Fruit fly (Drosophila melanogaster) whole organism, wandering third instar larva: ENCODE data around the gene CCT6.
A peak's percentile ranks its signal among the peaks of the same experiment; 100 is the strongest.

ENCODE experiments used
- Abd-B ChIP-seq: fragments of >200 bp; optimal IDR thresholded peaks from 2 replicates; lab custom pipeline; 2017; ENCODE audit warnings: missing biosample characterization, missing genetic modification characterization
- CG32264 ChIP-seq: fragments of 200-800 bp; sonication (Bioruptor generic); optimal IDR thresholded peaks from 2 replicates; lab custom pipeline; 2016; ENCODE audit warnings: missing biosample characterization, missing genetic modification characterization
- CG9705 ChIP-seq: fragments of 200-800 bp; sonication (Bioruptor generic); optimal IDR thresholded peaks from 2 replicates; lab custom pipeline; 2018; ENCODE audit warnings: missing biosample characterization, mild to moderate bottlenecking, missing genetic modification characterization
- CrebA ChIP-seq: fragments of 200-800 bp; sonication (Bioruptor generic); optimal IDR thresholded peaks from 2 replicates; lab custom pipeline; 2016; ENCODE audit warnings: missing biosample characterization, mild to moderate bottlenecking, missing genetic modification characterization, borderline replicate concordance
- Dfd ChIP-seq: fragments of >200 bp; optimal IDR thresholded peaks from 2 replicates; lab custom pipeline; 2017; ENCODE audit warnings: missing biosample characterization, missing genetic modification characterization
- Dif ChIP-seq: fragments of 200-275, 200-300 bp; sonication (Bioruptor generic); optimal IDR thresholded peaks from 2 replicates; lab custom pipeline; 2018; ENCODE audit warnings: missing biosample characterization, missing genetic modification characterization; ENCODE audit not compliant: partially characterized antibody
- GATAd ChIP-seq: sonication (Bioruptor generic); optimal IDR thresholded peaks from 2 replicates; lab custom pipeline; 2016; ENCODE audit warnings: missing biosample characterization, missing genetic modification characterization
- HLH106 ChIP-seq: fragments of 200-800 bp; optimal IDR thresholded peaks from 3 replicates; lab custom pipeline; 2019; ENCODE audit warnings: missing biosample characterization, mild to moderate bottlenecking, missing genetic modification characterization, moderate library complexity
- Hnf4 ChIP-seq: fragments of 200-800 bp; sonication (Bioruptor generic); optimal IDR thresholded peaks from 2 replicates; lab custom pipeline; 2016; ENCODE audit warnings: missing biosample characterization, mild to moderate bottlenecking, missing genetic modification characterization
- Hr78 ChIP-seq: fragments of >200 bp; optimal IDR thresholded peaks from 2 replicates; lab custom pipeline; 2017; ENCODE audit warnings: missing biosample characterization, missing genetic modification characterization
- Hr83 ChIP-seq: fragments of 200-300 bp; sonication (Bioruptor generic); optimal IDR thresholded peaks from 2 replicates; lab custom pipeline; 2016; ENCODE audit warnings: missing biosample characterization, mild to moderate bottlenecking, missing genetic modification characterization, moderate library complexity; ENCODE audit not compliant: poor library complexity, severe bottlenecking
- Jra ChIP-seq: sonication (Bioruptor generic); optimal IDR thresholded peaks from 2 replicates; lab custom pipeline; 2016; ENCODE audit warnings: missing biosample characterization, missing genetic modification characterization
- Mio ChIP-seq: sonication (Bioruptor generic); optimal IDR thresholded peaks from 2 replicates; lab custom pipeline; 2016; ENCODE audit warnings: missing biosample characterization, missing genetic modification characterization
- Myc ChIP-seq: fragments of >200 bp; optimal IDR thresholded peaks from 2 replicates; lab custom pipeline; 2017
- N ChIP-seq: fragments of >200 bp; optimal IDR thresholded peaks from 2 replicates; lab custom pipeline; 2018; ENCODE audit warnings: missing biosample characterization, missing external identifiers, missing genetic modification characterization
- OdsH ChIP-seq: fragments of 200-800 bp; sonication (Bioruptor generic); optimal IDR thresholded peaks from 2 replicates; lab custom pipeline; 2016; ENCODE audit warnings: missing biosample characterization, mild to moderate bottlenecking, missing genetic modification characterization
- Rel ChIP-seq, 2 experiments: fragments of 200-800 bp; sonication (Bioruptor generic) in 1 of 2; optimal IDR thresholded peaks; 2 replicates in 1 of 2; 3 replicates in 1 of 2; lab custom pipeline; 2016 to 2019; ENCODE audit warnings: mild to moderate bottlenecking in 2 of 2, missing biosample characterization in 2 of 2, missing genetic modification characterization in 2 of 2, moderate library complexity in 1 of 2
- Sp1 ChIP-seq: fragments of 200-800 bp; sonication (Bioruptor generic); optimal IDR thresholded peaks from 3 replicates; lab custom pipeline; 2019; ENCODE audit warnings: missing biosample characterization, mild to moderate bottlenecking, missing genetic modification characterization, moderate library complexity
- Vsx2 ChIP-seq: fragments of 200-300, 225-300 bp; sonication (Bioruptor generic); optimal IDR thresholded peaks from 2 replicates; lab custom pipeline; 2018; ENCODE audit warnings: missing biosample characterization, missing genetic modification characterization; ENCODE audit not compliant: partially characterized antibody
- br ChIP-seq: fragments of 200-800 bp; sonication (Bioruptor generic); optimal IDR thresholded peaks from 2 replicates; lab custom pipeline; 2016; ENCODE audit warnings: missing biosample characterization, missing genetic modification characterization
- brk ChIP-seq: fragments of 200-800 bp; sonication (Bioruptor generic); optimal IDR thresholded peaks from 2 replicates; lab custom pipeline; 2016; ENCODE audit warnings: missing biosample characterization, mild to moderate bottlenecking, missing genetic modification characterization
- dl ChIP-seq, 2 experiments: fragments of 175-275, 200-275 bp in 1 of 2; fragments of 200-275 bp in 1 of 2; sonication (Bioruptor generic); optimal IDR thresholded peaks; lab custom pipeline; 2018; ENCODE audit warnings: mild to moderate bottlenecking in 2 of 2, missing biosample characterization in 2 of 2, missing genetic modification characterization in 2 of 2, moderate library complexity in 2 of 2; ENCODE audit not compliant: partially characterized antibody in 2 of 2, insufficient read depth in 1 of 2
- dmrt93B ChIP-seq: fragments of 200-800 bp; sonication (Bioruptor generic); optimal IDR thresholded peaks from 2 replicates; lab custom pipeline; 2018; ENCODE audit warnings: missing biosample characterization, mild to moderate bottlenecking, missing genetic modification characterization
- dsf ChIP-seq: sonication (Bioruptor generic); optimal IDR thresholded peaks from 2 replicates; lab custom pipeline; 2016; ENCODE audit warnings: missing biosample characterization, missing genetic modification characterization, borderline replicate concordance
- ey ChIP-seq: fragments of 200-800 bp; sonication (Bioruptor generic); optimal IDR thresholded peaks from 2 replicates; lab custom pipeline; 2016; ENCODE audit warnings: missing biosample characterization, missing genetic modification characterization
- foxo ChIP-seq, 2 experiments: fragments of 200-800 bp; sonication (Bioruptor generic); optimal IDR thresholded peaks; 2 replicates in 1 of 2; 3 replicates in 1 of 2; lab custom pipeline; 2016 to 2017; ENCODE audit warnings: missing biosample characterization in 2 of 2, missing genetic modification characterization in 2 of 2
- fru ChIP-seq: fragments of 200-800 bp; sonication (Bioruptor generic); optimal IDR thresholded peaks from 3 replicates; lab custom pipeline; 2016; ENCODE audit warnings: missing biosample characterization, mild to moderate bottlenecking, missing genetic modification characterization
- h ChIP-seq: fragments of 200-800 bp; sonication (Bioruptor generic); optimal IDR thresholded peaks from 3 replicates; lab custom pipeline; 2016; ENCODE audit warnings: missing biosample characterization, mild to moderate bottlenecking, missing genetic modification characterization
- jim ChIP-seq: fragments of 175-275, 200-325 bp; sonication (Bioruptor generic); optimal IDR thresholded peaks from 2 replicates; lab custom pipeline; 2016; ENCODE audit warnings: missing biosample characterization, mild to moderate bottlenecking, missing genetic modification characterization
- lola ChIP-seq: fragments of >200 bp; optimal IDR thresholded peaks from 2 replicates; lab custom pipeline; 2017; ENCODE audit warnings: missing biosample characterization, missing genetic modification characterization
- pan ChIP-seq: fragments of >200 bp; optimal IDR thresholded peaks from 2 replicates; lab custom pipeline; 2017
- psq ChIP-seq: fragments of 200-800 bp; sonication (Bioruptor generic); optimal IDR thresholded peaks from 3 replicates; lab custom pipeline; 2017; ENCODE audit warnings: missing biosample characterization, mild to moderate bottlenecking, missing genetic modification characterization, moderate library complexity
- rgr ChIP-seq: fragments of 200-800 bp; sonication (Bioruptor generic); optimal IDR thresholded peaks from 3 replicates; lab custom pipeline; 2016; ENCODE audit warnings: missing biosample characterization, mild to moderate bottlenecking, missing genetic modification characterization
- sage ChIP-seq: fragments of 200-800 bp; sonication (Bioruptor generic); optimal IDR thresholded peaks from 2 replicates; lab custom pipeline; 2016; ENCODE audit warnings: missing biosample characterization, mild to moderate bottlenecking, missing genetic modification characterization
- sv ChIP-seq: fragments of 200-800 bp; sonication (Bioruptor generic); optimal IDR thresholded peaks from 3 replicates; lab custom pipeline; 2016; ENCODE audit warnings: missing biosample characterization, missing genetic modification characterization
- tai ChIP-seq: sonication (Bioruptor generic); optimal IDR thresholded peaks from 2 replicates; lab custom pipeline; 2016; ENCODE audit warnings: missing biosample characterization, missing genetic modification characterization
- usp ChIP-seq: fragments of >200 bp; optimal IDR thresholded peaks from 2 replicates; lab custom pipeline; 2017; ENCODE audit warnings: missing biosample characterization, missing genetic modification characterization
- woc ChIP-seq: sonication (Bioruptor generic); optimal IDR thresholded peaks from 2 replicates; lab custom pipeline; 2016; ENCODE audit warnings: missing biosample characterization, mild to moderate bottlenecking, missing genetic modification characterization

The CCT6 gene

DNA sequence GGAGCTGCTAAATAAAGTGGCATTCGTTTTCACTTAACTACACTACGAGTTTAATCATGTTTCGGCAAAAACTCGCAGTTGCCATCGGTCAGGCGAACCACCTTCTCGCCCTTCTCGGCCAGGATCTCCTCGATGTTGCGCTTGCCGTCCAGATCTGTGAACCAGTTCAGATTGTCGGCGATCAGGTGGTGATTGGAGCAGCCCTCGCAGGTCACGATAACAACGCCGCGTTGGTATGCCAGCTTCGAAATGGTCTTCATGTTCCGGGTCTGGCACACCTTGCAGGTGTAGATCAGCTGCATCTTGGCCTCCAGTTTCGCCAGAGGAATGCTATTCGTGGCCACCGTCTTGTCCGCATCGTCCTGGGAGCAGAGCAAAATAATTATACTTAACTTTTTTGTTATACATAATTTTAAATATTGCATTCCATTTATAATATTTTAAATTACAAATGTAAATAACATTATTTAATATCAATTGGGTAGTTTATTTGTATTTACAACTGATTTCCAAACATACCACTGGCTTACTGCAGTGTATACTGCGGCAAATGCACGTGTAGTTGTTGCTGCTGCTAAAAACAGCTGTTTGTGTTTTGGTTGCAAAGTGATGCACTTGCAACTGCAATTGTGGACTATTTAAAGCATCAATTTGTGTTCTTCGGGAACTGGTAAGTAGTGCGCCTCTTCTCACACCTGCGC, 13.1 kb upstream of the CCT6 start:
- TF ChIP-seq Sp1 (GFP tag; lab: Kevin White, UChicago): no peak
- TF ChIP-seq sage: no peak
- no peak for TF ChIP-seq CG9705
- no peak for TF ChIP-seq usp (GFP tag; lab: Kevin White, UChicago)
- no peak for TF ChIP-seq br (GFP tag; lab: Kevin White, UChicago)
- no peak for TF ChIP-seq Hr83
- TF ChIP-seq Dfd (GFP tag; lab: Kevin White, UChicago): no peak
- TF ChIP-seq h (GFP tag; lab: Kevin White, UChicago): no peak
- no peak for TF ChIP-seq foxo (GFP tag; optimal IDR thresholded peaks at IDR 0.05; lab: Kevin White, UChicago)
- no peak for TF ChIP-seq OdsH (GFP tag; lab: Kevin White, UChicago)
- no peak for TF ChIP-seq Vsx2
- TF ChIP-seq dsf (GFP tag; lab: Kevin White, UChicago): no peak
- TF ChIP-seq Hnf4 (GFP tag; lab: Kevin White, UChicago): no peak

- TF ChIP-seq h (GFP tag; lab: Kevin White, UChicago) (peak; percentile 73), dmrt93B (GFP tag; lab: Kevin White, UChicago) (no peak), psq (peak; percentile 32), brk (GFP tag; lab: Kevin White, UChicago) (no peak), Dif (no peak), Myc (lab: Kevin White, UChicago) (peak; percentile 68), CG9705 (peak; percentile 71), OdsH (GFP tag; lab: Kevin White, UChicago) (no peak), Mio (no peak), sv (GFP tag; lab: Kevin White, UChicago) (peak; percentile 35), Hr78 (no peak), Hr83 (no peak), sage (no peak), rgr (GFP tag; lab: Kevin White, UChicago) (peak; percentile 53), usp (GFP tag; lab: Kevin White, UChicago) (no peak), Dfd (GFP tag; lab: Kevin White, UChicago) (no peak), CG32264 (GFP tag; lab: Kevin White, UChicago) (no peak), lola (GFP tag; lab: Kevin White, UChicago) (no peak), ey (GFP tag; lab: Kevin White, UChicago) (peak; percentile 57), Sp1 (GFP tag; lab: Kevin White, UChicago) (peak; percentile 69), Rel (GFP tag; optimal IDR thresholded peaks at IDR 0.05; lab: Kevin White, UChicago) (no peak), Rel (tag; optimal IDR thresholded peaks at IDR 0.05; lab: Kevin White, UChicago) (peak; percentile 28), dsf (GFP tag; lab: Kevin White, UChicago) (no peak), GATAd (no peak), pan (lab: Kevin White, UChicago) (no peak), CrebA (no peak), tai (GFP tag; lab: Kevin White, UChicago) (no peak), N (no peak), Abd-B (GFP tag; lab: Kevin White, UChicago) (no peak), woc (GFP tag; lab: Kevin White, UChicago) (peak; percentile 88), Hnf4 (GFP tag; lab: Kevin White, UChicago) (no peak), foxo (GFP tag; optimal IDR thresholded peaks at IDR 0.05; lab: Kevin White, UChicago) (peak in 1 of 2 experiments; percentile 59), br (GFP tag; lab: Kevin White, UChicago) (peak; percentile 48), dl (GFP tag; optimal IDR thresholded peaks at IDR 0.05; lab: Kevin White, UChicago; ENCODE audit: insufficient read depth in 1 of 2, partially characterized antibody in 2 of 2) (no peak), HLH106 (tag; lab: Kevin White, UChicago) (peak; percentile 81), fru (peak; percentile 71), jim (GFP tag; lab: Kevin White, UChicago) (no peak), Jra (GFP tag; lab: Kevin White, UChicago) (no peak), Vsx2 (no peak)
These were observed 12.5 kb upstream of the CCT6 start, which contains the start of the genes CG12379 and MagR for dm6 chrX:15733995-15734394. CG12379 (minus strand) TSS chrX:15733996. MagR (plus strand) TSS chrX:15734270.
